Worm (Caenorhabditis elegans) whole organism, late embryonic: Measurements from ENCODE around the gene T02B11.3.

ENCODE experiments used
- C08G9.2 ChIP-seq: sonication (generic microtip); optimal IDR thresholded peaks from 2 replicates; lab custom pipeline; 2016; ENCODE audit warnings: mild to moderate bottlenecking, missing genetic modification characterization, moderate library complexity, missing compliant biosample characterization
- K09A11.1 ChIP-seq: sonication (generic microtip); optimal IDR thresholded peaks from 2 replicates; lab custom pipeline; 2017; ENCODE audit warnings: antibody characterized with exemption, mild to moderate bottlenecking, missing genetic modification characterization, missing compliant biosample characterization; ENCODE audit not compliant: insufficient read depth
- Y22D7AL.16 ChIP-seq: sonication (generic microtip); optimal IDR thresholded peaks from 2 replicates; lab custom pipeline; 2016; ENCODE audit warnings: missing genetic modification characterization, missing compliant biosample characterization
- ahr-1 ChIP-seq: sonication (generic microtip); optimal IDR thresholded peaks from 2 replicates; lab custom pipeline; 2016; ENCODE audit warnings: missing genetic modification characterization, missing compliant biosample characterization
- ceh-14 ChIP-seq: sonication (generic microtip); optimal IDR thresholded peaks from 2 replicates; lab custom pipeline; 2016; ENCODE audit warnings: missing genotype, missing genetic modification characterization, missing compliant biosample characterization
- ceh-18 ChIP-seq: sonication (generic microtip); optimal IDR thresholded peaks from 2 replicates; lab custom pipeline; 2016; ENCODE audit warnings: missing genetic modification characterization, missing compliant biosample characterization
- ceh-2 ChIP-seq: sonication (generic microtip); optimal IDR thresholded peaks from 2 replicates; lab custom pipeline; 2016; ENCODE audit warnings: missing genotype, missing genetic modification characterization, missing compliant biosample characterization
- ceh-30 ChIP-seq: fragments of 150-350 bp; optimal IDR thresholded peaks from 2 replicates; lab custom pipeline; 2014; ENCODE audit warnings: missing biosample characterization, missing genetic modification characterization
- ceh-31 ChIP-seq: sonication (generic microtip); optimal IDR thresholded peaks from 2 replicates; lab custom pipeline; 2016; ENCODE audit warnings: missing genetic modification characterization, missing compliant biosample characterization
- ceh-34 ChIP-seq: sonication (generic microtip); optimal IDR thresholded peaks from 2 replicates; lab custom pipeline; 2016; ENCODE audit warnings: mild to moderate bottlenecking, missing genetic modification characterization, missing compliant biosample characterization
- ceh-6 ChIP-seq: fragments of 200-800 bp; sonication (Bioruptor generic); optimal IDR thresholded peaks from 2 replicates; lab custom pipeline; 2018; ENCODE audit warnings: mild to moderate bottlenecking, missing genetic modification characterization, missing compliant biosample characterization
- che-1 ChIP-seq: sonication (generic microtip); optimal IDR thresholded peaks from 2 replicates; lab custom pipeline; 2016; ENCODE audit warnings: mild to moderate bottlenecking, missing genetic modification characterization, missing compliant biosample characterization
- dmd-4 ChIP-seq: sonication (generic microtip); optimal IDR thresholded peaks from 2 replicates; lab custom pipeline; 2016; ENCODE audit warnings: borderline replicate concordance, missing genetic modification characterization, missing compliant biosample characterization
- dve-1 ChIP-seq: sonication (generic microtip); optimal IDR thresholded peaks from 2 replicates; lab custom pipeline; 2017; ENCODE audit warnings: antibody characterized with exemption, mild to moderate bottlenecking, missing genetic modification characterization, missing compliant biosample characterization
- elt-2 ChIP-seq: sonication (generic microtip); optimal IDR thresholded peaks from 2 replicates; lab custom pipeline; 2016; ENCODE audit warnings: missing genetic modification reagents, missing genetic modification characterization, missing compliant biosample characterization
- elt-4 ChIP-seq: sonication (generic microtip); optimal IDR thresholded peaks from 2 replicates; lab custom pipeline; 2016; ENCODE audit warnings: missing genetic modification characterization, missing compliant biosample characterization
- ets-4 ChIP-seq: sonication (generic microtip); optimal IDR thresholded peaks from 2 replicates; lab custom pipeline; 2016; ENCODE audit warnings: missing genetic modification characterization, missing compliant biosample characterization
- fax-1 ChIP-seq: sonication (generic microtip); optimal IDR thresholded peaks from 2 replicates; lab custom pipeline; 2016; ENCODE audit warnings: missing genotype, missing genetic modification characterization, missing compliant biosample characterization
- hlh-13 ChIP-seq: fragments of 200-800 bp; sonication (Bioruptor generic); optimal IDR thresholded peaks from 2 replicates; lab custom pipeline; 2018; ENCODE audit warnings: mild to moderate bottlenecking, missing genetic modification characterization, missing compliant biosample characterization
- hlh-30 ChIP-seq: sonication (generic microtip); optimal IDR thresholded peaks from 2 replicates; lab custom pipeline; 2017; ENCODE audit warnings: antibody characterized with exemption, missing genetic modification characterization, missing compliant biosample characterization; ENCODE audit not compliant: insufficient read depth
- lim-6 ChIP-seq: sonication (generic microtip); optimal IDR thresholded peaks from 2 replicates; lab custom pipeline; 2016; ENCODE audit warnings: missing genetic modification characterization, missing compliant biosample characterization
- madf-2 ChIP-seq: sonication (generic microtip); optimal IDR thresholded peaks from 2 replicates; lab custom pipeline; 2017; ENCODE audit warnings: missing genetic modification characterization, missing compliant biosample characterization
- mec-3 ChIP-seq: sonication (generic microtip); optimal IDR thresholded peaks from 2 replicates; lab custom pipeline; 2016; ENCODE audit warnings: borderline replicate concordance, missing genetic modification characterization, missing compliant biosample characterization
- nhr-11 ChIP-seq: fragments of 150-350 bp; optimal IDR thresholded peaks from 2 replicates; lab custom pipeline; 2014; ENCODE audit warnings: missing biosample characterization, missing genetic modification characterization
- nhr-232 ChIP-seq: sonication (generic microtip); optimal IDR thresholded peaks from 2 replicates; lab custom pipeline; 2016; ENCODE audit warnings: missing genetic modification characterization, missing compliant biosample characterization
- odd-2 ChIP-seq: sonication (generic microtip); optimal IDR thresholded peaks from 2 replicates; lab custom pipeline; 2017; ENCODE audit warnings: antibody characterized with exemption, mild to moderate bottlenecking, missing genetic modification characterization, missing compliant biosample characterization
- pag-3 ChIP-seq: sonication (generic microtip); optimal IDR thresholded peaks from 2 replicates; lab custom pipeline; 2016; ENCODE audit warnings: missing compliant biosample characterization, missing genetic modification characterization, borderline replicate concordance
- pat-9 ChIP-seq: fragments of 200-800 bp; sonication (Bioruptor generic); optimal IDR thresholded peaks from 2 replicates; lab custom pipeline; 2018; ENCODE audit warnings: mild to moderate bottlenecking, missing genetic modification characterization, moderate library complexity, missing compliant biosample characterization
- pax-1 ChIP-seq: fragments of 150-350 bp; optimal IDR thresholded peaks from 2 replicates; lab custom pipeline; 2014; ENCODE audit warnings: missing biosample characterization, missing genetic modification characterization
- pha-4 ChIP-seq: fragments of 150-350 bp; optimal IDR thresholded peaks from 2 replicates; lab custom pipeline; 2018; ENCODE audit warnings: missing biosample characterization, missing genetic modification reagents, missing genetic modification characterization
- ref-2 ChIP-seq: sonication (generic microtip); optimal IDR thresholded peaks from 2 replicates; lab custom pipeline; 2016; ENCODE audit warnings: missing genetic modification characterization, missing compliant biosample characterization
- rnt-1 ChIP-seq: sonication (generic microtip); optimal IDR thresholded peaks from 2 replicates; lab custom pipeline; 2016; ENCODE audit warnings: missing genetic modification characterization, missing compliant biosample characterization
- sox-4 ChIP-seq: sonication (generic microtip); optimal IDR thresholded peaks from 2 replicates; lab custom pipeline; 2017; ENCODE audit warnings: mild to moderate bottlenecking, missing genetic modification characterization, inconsistent platforms, missing compliant biosample characterization
- ttx-3 ChIP-seq: sonication (generic microtip); optimal IDR thresholded peaks from 2 replicates; lab custom pipeline; 2016; ENCODE audit warnings: missing genetic modification reagents, missing genetic modification characterization, missing compliant biosample characterization
- unc-3 ChIP-seq, 2 experiments: fragments of 200-800 bp in 1 of 2; sonication (Bioruptor generic) in 1 of 2; sonication (generic microtip) in 1 of 2; conservative IDR thresholded peaks in 1 of 2; optimal IDR thresholded peaks in 1 of 2; 2 replicates each; pipeline versions ENCODE4 v1.3.6 to Lab custom; 2016 to 2022; ENCODE audit warnings: missing compliant biosample characterization in 2 of 2, missing genetic modification characterization in 2 of 2, missing genetic modification reagents in 1 of 2
- unc-55 ChIP-seq: sonication (generic microtip); optimal IDR thresholded peaks from 2 replicates; lab custom pipeline; 2017; ENCODE audit warnings: missing biosample characterization, missing genetic modification reagents, missing genetic modification characterization
- ztf-16 ChIP-seq: sonication (generic microtip); optimal IDR thresholded peaks from 2 replicates; lab custom pipeline; 2017; ENCODE audit warnings: missing genetic modification characterization, missing compliant biosample characterization

T02B11.3 gene

DNA sequence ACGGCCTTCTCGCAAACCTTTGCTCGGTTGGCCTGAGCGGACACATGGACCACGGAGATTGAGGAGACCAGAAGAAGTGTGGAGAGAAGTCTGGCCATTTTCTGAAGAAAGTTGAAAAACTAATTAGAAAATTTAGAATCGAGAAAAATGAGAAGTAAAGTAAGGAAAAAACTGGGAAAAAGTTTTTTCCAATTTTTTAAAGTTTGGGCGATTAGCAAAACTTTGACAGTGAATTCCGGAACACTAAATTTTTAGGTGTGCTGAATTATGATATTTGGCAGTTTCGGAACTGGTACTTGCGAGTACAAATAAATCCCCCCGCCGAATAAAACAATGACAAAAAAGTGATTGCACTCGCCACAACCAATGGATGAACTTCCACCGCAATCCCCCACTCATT is at the start of gene T02B11.3:
Gene T02B11.3 (minus strand): TSS at position 101 of the 400 bp plus-strand sequence.
- TF ChIP-seq pax-1 (tag; lab: Kevin White, UChicago) = no peak
- TF ChIP-seq hlh-30 (tag; lab: Kevin White, UChicago) = no peak
- no peak for TF ChIP-seq elt-4 (tag; lab: Kevin White, UChicago)
- TF ChIP-seq nhr-11 (tag; lab: Kevin White, UChicago) = no peak
- no peak for TF ChIP-seq che-1 (tag; lab: Kevin White, UChicago)
- TF ChIP-seq unc-55 (GFP tag; lab: Kevin White, UChicago) = no peak
- no peak for TF ChIP-seq madf-2 (tag; lab: Kevin White, UChicago)
- no peak for TF ChIP-seq ahr-1
- TF ChIP-seq mec-3 (tag; lab: Kevin White, UChicago) = no peak
- TF ChIP-seq ceh-30 (tag; lab: Kevin White, UChicago) = no peak
- no peak for TF ChIP-seq fax-1 (tag; lab: Kevin White, UChicago)
- no peak for TF ChIP-seq pag-3
- no peak for TF ChIP-seq dve-1 (tag; lab: Kevin White, UChicago)
- no peak for TF ChIP-seq C08G9.2
- no peak for TF ChIP-seq pat-9 (tag; lab: Kevin White, UChicago)

DNA sequence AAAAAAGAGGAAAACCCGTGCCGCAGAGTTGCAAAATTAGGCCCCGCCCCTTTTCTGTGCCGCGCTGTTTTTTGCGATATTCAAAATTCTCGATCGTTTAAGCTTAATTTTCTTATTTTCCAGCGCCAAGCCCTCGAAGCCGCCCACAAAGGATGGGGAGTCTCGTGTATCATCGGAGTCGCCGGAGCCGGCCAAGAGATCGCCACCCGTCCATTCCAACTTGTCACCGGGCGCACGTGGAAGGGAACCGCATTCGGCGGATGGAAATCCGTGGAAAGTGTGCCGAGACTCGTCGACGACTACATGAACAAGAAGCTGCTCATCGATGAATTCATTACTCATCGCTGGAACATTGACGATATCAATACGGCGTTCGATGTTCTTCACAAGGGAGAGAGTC is 49.1 kb upstream of the T02B11.3 start:
- TF ChIP-seq rnt-1 (tag; lab: Kevin White, UChicago) = no peak
- no peak for TF ChIP-seq odd-2 (tag; lab: Kevin White, UChicago)
- no peak for TF ChIP-seq ceh-14 (tag; lab: Kevin White, UChicago)
- TF ChIP-seq lim-6 = no peak
- no peak for TF ChIP-seq ceh-18 (tag; lab: Kevin White, UChicago)
- TF ChIP-seq ceh-2 (tag; lab: Kevin White, UChicago) = no peak
- TF ChIP-seq nhr-232 = no peak
- TF ChIP-seq unc-3 (GFP tag; conservative IDR thresholded peaks at IDR 0.05; lab: Robert Waterston, UW) = no peak
- TF ChIP-seq unc-3 (tag; optimal IDR thresholded peaks at IDR 0.05; lab: Kevin White, UChicago) = no peak
- no peak for TF ChIP-seq ceh-6 (GFP tag; lab: Kevin White, UChicago)
- TF ChIP-seq hlh-13 = no peak
- no peak for TF ChIP-seq ets-4 (tag; lab: Kevin White, UChicago)
- no peak for TF ChIP-seq ref-2 (tag; lab: Kevin White, UChicago)

DNA sequence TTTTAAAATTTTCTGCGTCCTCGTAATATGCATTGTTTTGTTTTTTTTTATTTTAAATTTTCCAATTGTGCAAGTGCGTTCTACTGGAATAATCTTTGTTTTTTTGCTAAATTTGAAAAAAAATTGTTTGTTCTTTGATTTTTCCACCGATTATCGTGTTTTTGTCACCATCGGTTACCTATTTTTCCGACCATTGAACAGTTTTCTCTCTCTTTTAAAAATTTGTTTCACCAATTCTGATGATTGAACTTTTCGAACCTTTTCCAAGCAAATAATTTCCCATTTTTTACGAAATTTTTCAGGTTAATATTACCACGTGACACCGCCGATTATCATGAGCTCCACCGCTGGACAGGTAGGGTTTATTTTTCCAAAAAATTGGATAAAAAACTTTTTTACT is 44.8 kb upstream of the T02B11.3 start, which contains the start of gene adh-5:
Gene adh-5 (plus strand): TSS at position 301 of the 400 bp plus-strand sequence.
- TF ChIP-seq ceh-31 = no peak
- no peak for TF ChIP-seq elt-4 (tag; lab: Kevin White, UChicago)
- TF ChIP-seq sox-4 (tag; lab: Kevin White, UChicago) = no peak
- TF ChIP-seq ceh-34 (tag; lab: Kevin White, UChicago) = no peak
- TF ChIP-seq ztf-16 (tag; lab: Kevin White, UChicago) = no peak
- no peak for TF ChIP-seq K09A11.1 (tag; lab: Kevin White, UChicago)

DNA sequence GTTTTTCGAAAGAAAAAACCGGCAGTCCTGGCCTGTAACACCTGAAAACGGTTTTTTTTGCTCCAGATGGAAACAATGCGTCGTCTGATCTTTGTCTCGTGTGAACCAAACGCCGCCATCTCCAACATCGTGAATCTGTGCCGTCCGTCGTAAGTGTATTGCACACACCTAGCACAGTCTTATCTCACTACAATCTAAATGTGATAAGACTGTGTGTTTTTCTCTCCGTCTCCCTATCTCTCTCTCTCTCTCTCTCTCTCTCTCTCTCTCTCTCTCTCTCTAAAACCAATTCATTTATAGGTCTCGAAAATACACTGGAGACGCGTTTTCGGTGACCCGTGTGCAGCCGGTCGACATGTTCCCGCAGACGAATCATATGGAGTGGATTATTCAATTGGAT is 44.0 kb upstream of the T02B11.3 start:
- TF ChIP-seq madf-2 (tag; lab: Kevin White, UChicago) (no peak), elt-2 (tag; lab: Kevin White, UChicago) (peak; percentile 94)

- TF ChIP-seq ttx-3 (tag; lab: Kevin White, UChicago) = no peak
- TF ChIP-seq dmd-4 (tag; lab: Kevin White, UChicago) = no peak
- no peak for TF ChIP-seq C08G9.2
- no peak for TF ChIP-seq ceh-31
- no peak for TF ChIP-seq pha-4 (tag; lab: Kevin White, UChicago)
- TF ChIP-seq Y22D7AL.16 = no peak
Observed at ce11 chrV:908681-909080, 42.1 kb upstream of the T02B11.3 start.
